Fruit fly (Drosophila melanogaster) whole organism, wandering third instar larva: ENCODE measurements around the gene Bicra.

Experiments
- Abd-B ChIP-seq: fragments of >200 bp; optimal IDR thresholded peaks from 2 replicates; lab custom pipeline; 2017; ENCODE audit warnings: missing biosample characterization, missing genetic modification characterization
- CG32264 ChIP-seq: fragments of 200-800 bp; sonication (Bioruptor generic); optimal IDR thresholded peaks from 2 replicates; lab custom pipeline; 2016; ENCODE audit warnings: missing biosample characterization, missing genetic modification characterization
- CG9705 ChIP-seq: fragments of 200-800 bp; sonication (Bioruptor generic); optimal IDR thresholded peaks from 2 replicates; lab custom pipeline; 2018; ENCODE audit warnings: missing biosample characterization, mild to moderate bottlenecking, missing genetic modification characterization
- CrebA ChIP-seq: fragments of 200-800 bp; sonication (Bioruptor generic); optimal IDR thresholded peaks from 2 replicates; lab custom pipeline; 2016; ENCODE audit warnings: missing biosample characterization, mild to moderate bottlenecking, missing genetic modification characterization, borderline replicate concordance
- Dfd ChIP-seq: fragments of >200 bp; optimal IDR thresholded peaks from 2 replicates; lab custom pipeline; 2017; ENCODE audit warnings: missing biosample characterization, missing genetic modification characterization
- Dif ChIP-seq: fragments of 200-275, 200-300 bp; sonication (Bioruptor generic); optimal IDR thresholded peaks from 2 replicates; lab custom pipeline; 2018; ENCODE audit warnings: missing biosample characterization, missing genetic modification characterization; ENCODE audit not compliant: partially characterized antibody
- HLH106 ChIP-seq: fragments of 200-800 bp; optimal IDR thresholded peaks from 3 replicates; lab custom pipeline; 2019; ENCODE audit warnings: missing biosample characterization, mild to moderate bottlenecking, missing genetic modification characterization, moderate library complexity
- Hnf4 ChIP-seq: fragments of 200-800 bp; sonication (Bioruptor generic); optimal IDR thresholded peaks from 2 replicates; lab custom pipeline; 2016; ENCODE audit warnings: missing biosample characterization, mild to moderate bottlenecking, missing genetic modification characterization
- Hr78 ChIP-seq: fragments of >200 bp; optimal IDR thresholded peaks from 2 replicates; lab custom pipeline; 2017; ENCODE audit warnings: missing biosample characterization, missing genetic modification characterization
- Hr83 ChIP-seq: fragments of 200-300 bp; sonication (Bioruptor generic); optimal IDR thresholded peaks from 2 replicates; lab custom pipeline; 2016; ENCODE audit warnings: missing biosample characterization, mild to moderate bottlenecking, missing genetic modification characterization, moderate library complexity; ENCODE audit not compliant: poor library complexity, severe bottlenecking
- Jra ChIP-seq: sonication (Bioruptor generic); optimal IDR thresholded peaks from 2 replicates; lab custom pipeline; 2016; ENCODE audit warnings: missing biosample characterization, missing genetic modification characterization
- Mio ChIP-seq: sonication (Bioruptor generic); optimal IDR thresholded peaks from 2 replicates; lab custom pipeline; 2016; ENCODE audit warnings: missing biosample characterization, missing genetic modification characterization
- Myc ChIP-seq: fragments of >200 bp; optimal IDR thresholded peaks from 2 replicates; lab custom pipeline; 2017
- N ChIP-seq: fragments of >200 bp; optimal IDR thresholded peaks from 2 replicates; lab custom pipeline; 2018; ENCODE audit warnings: missing biosample characterization, missing external identifiers, missing genetic modification characterization
- OdsH ChIP-seq: fragments of 200-800 bp; sonication (Bioruptor generic); optimal IDR thresholded peaks from 2 replicates; lab custom pipeline; 2016; ENCODE audit warnings: missing biosample characterization, mild to moderate bottlenecking, missing genetic modification characterization
- Rel ChIP-seq, 2 experiments: fragments of 200-800 bp; sonication (Bioruptor generic) in 1 of 2; optimal IDR thresholded peaks; 2 replicates in 1 of 2; 3 replicates in 1 of 2; lab custom pipeline; 2016 to 2019; ENCODE audit warnings: mild to moderate bottlenecking in 2 of 2, missing biosample characterization in 2 of 2, missing genetic modification characterization in 2 of 2, moderate library complexity in 1 of 2
- Sp1 ChIP-seq: fragments of 200-800 bp; sonication (Bioruptor generic); optimal IDR thresholded peaks from 3 replicates; lab custom pipeline; 2019; ENCODE audit warnings: missing biosample characterization, mild to moderate bottlenecking, missing genetic modification characterization, moderate library complexity
- Vsx2 ChIP-seq: fragments of 200-300, 225-300 bp; sonication (Bioruptor generic); optimal IDR thresholded peaks from 2 replicates; lab custom pipeline; 2018; ENCODE audit warnings: missing biosample characterization, missing genetic modification characterization; ENCODE audit not compliant: partially characterized antibody
- br ChIP-seq: fragments of 200-800 bp; sonication (Bioruptor generic); optimal IDR thresholded peaks from 2 replicates; lab custom pipeline; 2016; ENCODE audit warnings: missing biosample characterization, missing genetic modification characterization
- brk ChIP-seq: fragments of 200-800 bp; sonication (Bioruptor generic); optimal IDR thresholded peaks from 2 replicates; lab custom pipeline; 2016; ENCODE audit warnings: missing biosample characterization, mild to moderate bottlenecking, missing genetic modification characterization
- dl ChIP-seq, 2 experiments: fragments of 175-275, 200-275 bp in 1 of 2; fragments of 200-275 bp in 1 of 2; sonication (Bioruptor generic); optimal IDR thresholded peaks; lab custom pipeline; 2018; ENCODE audit warnings: mild to moderate bottlenecking in 2 of 2, missing biosample characterization in 2 of 2, missing genetic modification characterization in 2 of 2, moderate library complexity in 2 of 2; ENCODE audit not compliant: partially characterized antibody in 2 of 2, insufficient read depth in 1 of 2
- dmrt93B ChIP-seq: fragments of 200-800 bp; sonication (Bioruptor generic); optimal IDR thresholded peaks from 2 replicates; lab custom pipeline; 2018; ENCODE audit warnings: missing biosample characterization, mild to moderate bottlenecking, missing genetic modification characterization
- dsf ChIP-seq: sonication (Bioruptor generic); optimal IDR thresholded peaks from 2 replicates; lab custom pipeline; 2016; ENCODE audit warnings: missing biosample characterization, missing genetic modification characterization, borderline replicate concordance
- ey ChIP-seq: fragments of 200-800 bp; sonication (Bioruptor generic); optimal IDR thresholded peaks from 2 replicates; lab custom pipeline; 2016; ENCODE audit warnings: missing biosample characterization, missing genetic modification characterization
- foxo ChIP-seq, 2 experiments: fragments of 200-800 bp; sonication (Bioruptor generic); optimal IDR thresholded peaks; 2 replicates in 1 of 2; 3 replicates in 1 of 2; lab custom pipeline; 2016 to 2017; ENCODE audit warnings: missing biosample characterization in 2 of 2, missing genetic modification characterization in 2 of 2
- fru ChIP-seq: fragments of 200-800 bp; sonication (Bioruptor generic); optimal IDR thresholded peaks from 3 replicates; lab custom pipeline; 2016; ENCODE audit warnings: missing biosample characterization, mild to moderate bottlenecking, missing genetic modification characterization
- h ChIP-seq: fragments of 200-800 bp; sonication (Bioruptor generic); optimal IDR thresholded peaks from 3 replicates; lab custom pipeline; 2016; ENCODE audit warnings: missing biosample characterization, mild to moderate bottlenecking, missing genetic modification characterization
- jim ChIP-seq: fragments of 175-275, 200-325 bp; sonication (Bioruptor generic); optimal IDR thresholded peaks from 2 replicates; lab custom pipeline; 2016; ENCODE audit warnings: missing biosample characterization, mild to moderate bottlenecking, missing genetic modification characterization
- lola ChIP-seq: fragments of >200 bp; optimal IDR thresholded peaks from 2 replicates; lab custom pipeline; 2017; ENCODE audit warnings: missing biosample characterization, missing genetic modification characterization
- pan ChIP-seq: fragments of >200 bp; optimal IDR thresholded peaks from 2 replicates; lab custom pipeline; 2017
- psq ChIP-seq: fragments of 200-800 bp; sonication (Bioruptor generic); optimal IDR thresholded peaks from 3 replicates; lab custom pipeline; 2017; ENCODE audit warnings: missing biosample characterization, mild to moderate bottlenecking, missing genetic modification characterization, moderate library complexity
- rgr ChIP-seq: fragments of 200-800 bp; sonication (Bioruptor generic); optimal IDR thresholded peaks from 3 replicates; lab custom pipeline; 2016; ENCODE audit warnings: missing biosample characterization, mild to moderate bottlenecking, missing genetic modification characterization
- sage ChIP-seq: fragments of 200-800 bp; sonication (Bioruptor generic); optimal IDR thresholded peaks from 2 replicates; lab custom pipeline; 2016; ENCODE audit warnings: missing biosample characterization, mild to moderate bottlenecking, missing genetic modification characterization
- sv ChIP-seq: fragments of 200-800 bp; sonication (Bioruptor generic); optimal IDR thresholded peaks from 3 replicates; lab custom pipeline; 2016; ENCODE audit warnings: missing biosample characterization, missing genetic modification characterization
- tai ChIP-seq: sonication (Bioruptor generic); optimal IDR thresholded peaks from 2 replicates; lab custom pipeline; 2016; ENCODE audit warnings: missing biosample characterization, missing genetic modification characterization
- usp ChIP-seq: fragments of >200 bp; optimal IDR thresholded peaks from 2 replicates; lab custom pipeline; 2017; ENCODE audit warnings: missing biosample characterization, missing genetic modification characterization
- woc ChIP-seq: sonication (Bioruptor generic); optimal IDR thresholded peaks from 2 replicates; lab custom pipeline; 2016; ENCODE audit warnings: missing biosample characterization, mild to moderate bottlenecking, missing genetic modification characterization

Bicra gene

DNA sequence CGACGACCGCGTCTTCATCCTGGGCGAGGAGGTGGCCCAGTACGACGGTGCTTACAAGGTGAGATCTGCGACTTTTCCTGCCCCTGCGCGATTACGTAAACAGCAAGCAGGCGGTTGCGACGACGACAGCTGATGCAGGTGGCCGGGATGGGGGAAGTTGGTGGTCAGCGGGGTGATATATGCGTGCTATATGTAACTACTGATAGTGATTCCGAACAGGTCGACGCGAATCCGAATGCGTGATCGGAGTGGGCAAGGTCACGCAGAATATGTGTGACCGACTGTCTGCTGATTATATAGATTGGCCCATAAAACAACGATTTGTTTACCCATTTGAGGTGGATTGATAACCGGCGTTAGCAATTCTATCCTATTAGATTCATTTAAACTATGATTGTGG, 50.6 kb downstream of the Bicra start:
- TF ChIP-seq tai (GFP tag; lab: Kevin White, UChicago), result no peak
- TF ChIP-seq HLH106, result no peak
- no peak for TF ChIP-seq Hnf4 (GFP tag; lab: Kevin White, UChicago)
- TF ChIP-seq usp (GFP tag; lab: Kevin White, UChicago), result no peak
- TF ChIP-seq pan (lab: Kevin White, UChicago), result no peak
- TF ChIP-seq lola (GFP tag; lab: Kevin White, UChicago), result no peak
- no peak for TF ChIP-seq woc (GFP tag; lab: Kevin White, UChicago)
- no peak for TF ChIP-seq Mio
- TF ChIP-seq Hr83 (GFP tag; lab: Kevin White, UChicago), result no peak
- no peak for TF ChIP-seq Vsx2 (GFP tag; lab: Kevin White, UChicago)
- TF ChIP-seq Sp1 (GFP tag; lab: Kevin White, UChicago), result no peak
- no peak for TF ChIP-seq CG32264 (GFP tag; lab: Kevin White, UChicago)
- no peak for TF ChIP-seq foxo (GFP tag; optimal IDR thresholded peaks at IDR 0.05; lab: Kevin White, UChicago)
- no peak for TF ChIP-seq N (GFP tag; lab: Kevin White, UChicago)
- no peak for TF ChIP-seq dsf (GFP tag; lab: Kevin White, UChicago)

- TF ChIP-seq fru, result peak; percentile 37
- TF ChIP-seq Sp1 (GFP tag; lab: Kevin White, UChicago), result no peak
- no peak for TF ChIP-seq CG32264 (GFP tag; lab: Kevin White, UChicago)
- TF ChIP-seq woc (GFP tag; lab: Kevin White, UChicago), result no peak
- no peak for TF ChIP-seq tai (GFP tag; lab: Kevin White, UChicago)
- no peak for TF ChIP-seq Rel (GFP tag; optimal IDR thresholded peaks at IDR 0.05; lab: Kevin White, UChicago)
- TF ChIP-seq Rel (tag; optimal IDR thresholded peaks at IDR 0.05; lab: Kevin White, UChicago), result no peak
- TF ChIP-seq Myc (lab: Kevin White, UChicago), result no peak
- peak; percentile 9 for TF ChIP-seq br
- no peak for TF ChIP-seq dmrt93B (GFP tag; lab: Kevin White, UChicago)
- no peak for TF ChIP-seq Dfd
- no peak for TF ChIP-seq CrebA (GFP tag; lab: Kevin White, UChicago)
- no peak for TF ChIP-seq pan (lab: Kevin White, UChicago)
- peak; percentile 27 for TF ChIP-seq h (GFP tag; lab: Kevin White, UChicago)
- peak in 1 of 2 experiments; percentile 21 for TF ChIP-seq foxo (GFP tag; optimal IDR thresholded peaks at IDR 0.05; lab: Kevin White, UChicago)
- peak; percentile 1 for TF ChIP-seq Hr83 (GFP tag; lab: Kevin White, UChicago)
These were observed 53.4 kb downstream of the Bicra start, which contains the start of gene Atg14 for dm6 chr3R:29116167-29116725. Atg14 (plus strand) TSS chr3R:29116391.

DNA sequence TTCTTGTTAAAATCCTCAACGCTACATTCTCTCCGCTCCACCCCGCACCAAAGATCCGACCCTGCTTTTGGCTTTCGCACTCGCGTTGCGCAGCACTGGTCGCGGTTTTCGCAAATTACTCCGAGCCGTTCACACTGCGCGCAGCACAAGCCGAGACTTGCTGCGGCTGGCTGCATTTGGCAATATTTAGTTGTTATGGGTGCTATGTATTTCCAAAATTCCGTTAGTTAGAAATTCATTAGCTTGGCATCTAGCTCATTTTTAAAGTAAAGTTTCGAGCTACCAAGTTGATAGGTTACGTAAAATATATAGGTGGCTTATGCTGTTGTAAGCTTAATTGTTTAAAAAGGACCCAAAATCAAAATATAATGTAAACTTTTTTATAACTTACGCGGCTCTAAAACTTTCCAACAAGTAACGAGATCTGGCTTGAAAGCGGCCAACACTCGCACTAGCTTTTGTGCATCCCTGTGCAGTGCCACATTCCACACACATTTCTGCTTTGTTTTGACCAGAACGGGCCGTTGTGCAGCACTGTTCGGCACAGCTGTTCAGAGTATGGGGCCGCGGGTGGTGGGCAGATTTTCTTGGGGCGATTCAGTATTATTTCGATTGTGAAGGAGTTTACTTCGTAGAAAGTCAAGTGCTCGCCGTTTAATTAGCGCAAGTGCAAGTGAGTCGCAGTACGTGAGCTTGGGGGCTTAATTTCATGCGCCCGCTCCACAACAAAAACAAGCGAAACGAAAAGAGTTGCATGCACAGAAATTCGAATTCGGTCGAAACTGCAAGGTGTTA, 60.2 kb downstream of the Bicra start, which contains the start of the genes yem and Ctl2:
TSS of gene yem (minus strand) at position 63 of the 795 bp plus-strand sequence.
TSS of gene Ctl2 (plus strand) at position 554 of the 795 bp plus-strand sequence.
- TF ChIP-seq psq (peak; percentile 76), CrebA (GFP tag; lab: Kevin White, UChicago) (no peak), Abd-B (GFP tag; lab: Kevin White, UChicago) (no peak), CG32264 (GFP tag; lab: Kevin White, UChicago) (no peak), Dfd (no peak), OdsH (GFP tag; lab: Kevin White, UChicago) (peak; percentile 49), jim (GFP tag; lab: Kevin White, UChicago) (no peak), tai (GFP tag; lab: Kevin White, UChicago) (no peak), Hnf4 (GFP tag; lab: Kevin White, UChicago) (no peak), rgr (GFP tag; lab: Kevin White, UChicago) (peak; percentile 56), dl (GFP tag; optimal IDR thresholded peaks at IDR 0.05; lab: Kevin White, UChicago; ENCODE audit: insufficient read depth in 1 of 2, partially characterized antibody in 2 of 2) (no peak), sv (GFP tag; lab: Kevin White, UChicago) (peak; percentile 85), CG9705 (GFP tag; lab: Kevin White, UChicago) (peak; percentile 63), ey (GFP tag; lab: Kevin White, UChicago) (peak; percentile 71), Myc (lab: Kevin White, UChicago) (peak; percentile 93), Vsx2 (GFP tag; lab: Kevin White, UChicago) (no peak), Jra (GFP tag; lab: Kevin White, UChicago) (no peak), Hr83 (GFP tag; lab: Kevin White, UChicago) (peak; percentile 96), Dif (GFP tag; lab: Kevin White, UChicago) (peak; percentile 23), sage (GFP tag; lab: Kevin White, UChicago) (no peak), dmrt93B (GFP tag; lab: Kevin White, UChicago) (peak; percentile 64), Hr78 (no peak), fru (peak; percentile 82), HLH106 (peak; percentile 71), brk (GFP tag; lab: Kevin White, UChicago) (no peak), h (GFP tag; lab: Kevin White, UChicago) (peak; percentile 75), dsf (GFP tag; lab: Kevin White, UChicago) (no peak), usp (GFP tag; lab: Kevin White, UChicago) (no peak), Rel (GFP tag; optimal IDR thresholded peaks at IDR 0.05; lab: Kevin White, UChicago) (no peak), Rel (tag; optimal IDR thresholded peaks at IDR 0.05; lab: Kevin White, UChicago) (peak; percentile 47), lola (GFP tag; lab: Kevin White, UChicago) (no peak), Sp1 (GFP tag; lab: Kevin White, UChicago) (peak; percentile 61), pan (lab: Kevin White, UChicago) (no peak), foxo (GFP tag; optimal IDR thresholded peaks at IDR 0.05; lab: Kevin White, UChicago) (peak in 1 of 2 experiments; percentile 85), N (GFP tag; lab: Kevin White, UChicago) (no peak), br (peak; percentile 79), Mio (no peak)
